Worm (Caenorhabditis elegans) whole organism, L4/young adult: ENCODE results near the gene lim-4.

Experiments
- dao-5 ChIP-seq: sonication (generic microtip); optimal IDR thresholded peaks from 2 replicates; lab custom pipeline; 2016; ENCODE audit warnings: missing genotype, missing genetic modification characterization, moderate library complexity, missing compliant biosample characterization
- him-1 ChIP-seq: sonication (generic microtip); optimal IDR thresholded peaks from 2 replicates; lab custom pipeline; 2016; ENCODE audit warnings: missing genotype, missing genetic modification reagents, missing genetic modification characterization, missing compliant biosample characterization

- no peak for TF ChIP-seq dao-5 (tag; lab: Kevin White, UChicago)
- TF ChIP-seq him-1 (tag; lab: Kevin White, UChicago) = no peak
Observed at ce11 chrX:3911280-3911679, 37.9 kb upstream of the lim-4 start, which contains the start of gene T22B2.5.
